Fruit fly (Drosophila melanogaster) whole organism, prepupa: Measurements from ENCODE around the gene Vps16A.
A peak's percentile ranks its signal among the peaks of the same experiment; 100 is the strongest.

Source experiments
- Blimp-1 ChIP-seq: fragments of 200-800 bp; sonication (Bioruptor generic); optimal IDR thresholded peaks from 3 replicates; lab custom pipeline; 2017; ENCODE audit warnings: missing biosample characterization, missing genetic modification characterization, mild to moderate bottlenecking, moderate library complexity, missing genetic modification reagents
- CG10631 ChIP-seq: fragments of 200-800 bp; sonication (Bioruptor generic); optimal IDR thresholded peaks from 2 replicates; lab custom pipeline; 2016; ENCODE audit warnings: missing biosample characterization, missing genetic modification characterization
- CG10669 ChIP-seq: fragments of 200-800 bp; sonication (Bioruptor generic); optimal IDR thresholded peaks from 3 replicates; lab custom pipeline; 2018; ENCODE audit warnings: missing biosample characterization, mild to moderate bottlenecking, missing genetic modification characterization, moderate library complexity
- CG11294 ChIP-seq: fragments of 200-800 bp; sonication (Bioruptor generic); IDR thresholded peaks from 2 replicates; pipeline ENCODE4 v1.3.6; 2022; ENCODE audit warnings: missing biosample characterization, missing genetic modification characterization
- CG11762 ChIP-seq: fragments of 200-800 bp; sonication (Bioruptor generic); optimal IDR thresholded peaks from 3 replicates; lab custom pipeline; 2016; ENCODE audit warnings: missing biosample characterization, missing genetic modification characterization; ENCODE audit not compliant: insufficient read depth
- CG11902 ChIP-seq: fragments of 200-800 bp; sonication (Bioruptor generic); optimal IDR thresholded peaks from 3 replicates; lab custom pipeline; 2016; ENCODE audit warnings: missing biosample characterization, missing genetic modification characterization
- CG15336 ChIP-seq: fragments of 200-800 bp; sonication (Bioruptor generic); IDR thresholded peaks from 2 replicates; pipeline ENCODE4 v1.3.6; 2022; ENCODE audit warnings: missing biosample characterization, missing genetic modification characterization
- CG1621 ChIP-seq: fragments of 200-800 bp; sonication (Bioruptor generic); optimal IDR thresholded peaks from 3 replicates; lab custom pipeline; 2018; ENCODE audit warnings: missing biosample characterization, mild to moderate bottlenecking, missing genetic modification characterization
- CG16779 ChIP-seq: fragments of 200-800 bp; sonication (Bioruptor generic); optimal IDR thresholded peaks from 3 replicates; lab custom pipeline; 2017; ENCODE audit warnings: missing biosample characterization, mild to moderate bottlenecking, missing genetic modification characterization
- CG3032 ChIP-seq: fragments of 200-800 bp; optimal IDR thresholded peaks from 2 replicates; lab custom pipeline; 2019; ENCODE audit warnings: missing biosample characterization, mild to moderate bottlenecking, missing genetic modification characterization, moderate library complexity
- CG32006 ChIP-seq: fragments of 200-800 bp; sonication (Bioruptor generic); optimal IDR thresholded peaks from 3 replicates; lab custom pipeline; 2017; ENCODE audit warnings: missing biosample characterization, mild to moderate bottlenecking, missing genetic modification characterization
- CG34406 ChIP-seq: fragments of 200-800 bp; sonication (Bioruptor generic); optimal IDR thresholded peaks from 3 replicates; lab custom pipeline; 2016; ENCODE audit warnings: missing biosample characterization, missing genetic modification characterization
- CG3919 ChIP-seq: fragments of 200-800 bp; sonication (Bioruptor generic); optimal IDR thresholded peaks from 3 replicates; lab custom pipeline; 2016; ENCODE audit warnings: missing biosample characterization, missing genetic modification characterization
- CG6163 ChIP-seq: fragments of 200-800 bp; sonication (Bioruptor generic); IDR thresholded peaks from 3 replicates; pipeline ENCODE4 v1.3.6; 2022; ENCODE audit warnings: missing biosample characterization, missing genetic modification characterization
- CG6792 ChIP-seq: fragments of 200-800 bp; sonication (Bioruptor generic); optimal IDR thresholded peaks from 3 replicates; lab custom pipeline; 2016; ENCODE audit warnings: missing biosample characterization, missing genetic modification characterization
- CG6808 ChIP-seq: fragments of 200-800 bp; sonication (Bioruptor generic); optimal IDR thresholded peaks from 3 replicates; lab custom pipeline; 2017; ENCODE audit warnings: missing biosample characterization, missing genetic modification characterization, mild to moderate bottlenecking, moderate library complexity, missing genetic modification reagents
- CG6854 ChIP-seq: fragments of 200-800 bp; sonication (Bioruptor generic); optimal IDR thresholded peaks from 2 replicates; lab custom pipeline; 2017; ENCODE audit warnings: missing biosample characterization, mild to moderate bottlenecking, missing genetic modification characterization
- CG7368 ChIP-seq: fragments of 200-800 bp; sonication (Bioruptor generic); optimal IDR thresholded peaks from 3 replicates; lab custom pipeline; 2016; ENCODE audit warnings: missing biosample characterization, missing genetic modification characterization
- CG8119 ChIP-seq: fragments of 200-800 bp; sonication (Bioruptor generic); IDR thresholded peaks from 3 replicates; pipeline ENCODE4 v1.3.6; 2022; ENCODE audit warnings: missing biosample characterization, missing genetic modification characterization
- CG8319 ChIP-seq: fragments of 200-800 bp; sonication (Bioruptor generic); optimal IDR thresholded peaks from 3 replicates; lab custom pipeline; 2016; ENCODE audit warnings: missing biosample characterization, missing genetic modification characterization
- CG8632 ChIP-seq: fragments of 200-800 bp; sonication (Bioruptor generic); optimal IDR thresholded peaks from 3 replicates; lab custom pipeline; 2016; ENCODE audit warnings: missing biosample characterization, missing genetic modification characterization
- CG9139 ChIP-seq: fragments of 200-800 bp; sonication (Bioruptor generic); optimal IDR thresholded peaks from 3 replicates; lab custom pipeline; 2017; ENCODE audit warnings: missing biosample characterization, mild to moderate bottlenecking, missing genetic modification characterization
- Eip75B ChIP-seq: fragments of 200-800 bp; sonication (Bioruptor generic); optimal IDR thresholded peaks from 3 replicates; lab custom pipeline; 2016; ENCODE audit warnings: missing biosample characterization, missing genetic modification characterization
- Eip78C ChIP-seq: fragments of 200-800 bp; sonication (Bioruptor generic); peaks from one replicate; lab custom pipeline; 2016; ENCODE audit warnings: missing biosample characterization, missing genetic modification characterization
- Eip93F ChIP-seq: fragments of 200-800 bp; sonication (Bioruptor generic); optimal IDR thresholded peaks from 2 replicates; lab custom pipeline; 2016; ENCODE audit warnings: missing biosample characterization, mild to moderate bottlenecking, missing genetic modification characterization
- Ets21C ChIP-seq: fragments of 200-800 bp; sonication (Bioruptor generic); optimal IDR thresholded peaks from 3 replicates; lab custom pipeline; 2016; ENCODE audit warnings: missing biosample characterization, missing genetic modification characterization
- Ets96B ChIP-seq: fragments of 200-800 bp; optimal IDR thresholded peaks from 2 replicates; lab custom pipeline; 2019; ENCODE audit warnings: missing biosample characterization, mild to moderate bottlenecking, missing genetic modification characterization, moderate library complexity
- Gug ChIP-seq: fragments of 200-800 bp; sonication (Bioruptor generic); IDR thresholded peaks from 2 replicates; pipeline ENCODE4 v1.3.6; 2022; ENCODE audit warnings: missing biosample characterization, missing genetic modification characterization
- Hr4 ChIP-seq: fragments of 200-800 bp; sonication (Bioruptor generic); optimal IDR thresholded peaks from 3 replicates; lab custom pipeline; 2016; ENCODE audit warnings: missing biosample characterization, missing genetic modification characterization
- Lpt ChIP-seq: fragments of 200-800 bp; sonication (Bioruptor generic); optimal IDR thresholded peaks from 3 replicates; lab custom pipeline; 2016; ENCODE audit warnings: missing biosample characterization, missing genetic modification characterization
- OdsH ChIP-seq: fragments of 200-800 bp; sonication (Bioruptor generic); optimal IDR thresholded peaks from 3 replicates; lab custom pipeline; 2016; ENCODE audit warnings: missing biosample characterization, missing genetic modification characterization
- Smox ChIP-seq: fragments of 200-800 bp; sonication (Bioruptor generic); optimal IDR thresholded peaks from 3 replicates; lab custom pipeline; 2016; ENCODE audit warnings: missing biosample characterization, missing genetic modification characterization
- Sox102F ChIP-seq: fragments of 200-800 bp; sonication (Bioruptor generic); optimal IDR thresholded peaks from 2 replicates; lab custom pipeline; 2016; ENCODE audit warnings: missing biosample characterization, mild to moderate bottlenecking, missing genetic modification characterization
- acj6 ChIP-seq: fragments of 200-800 bp; sonication (Bioruptor generic); optimal IDR thresholded peaks from 3 replicates; lab custom pipeline; 2016; ENCODE audit warnings: missing biosample characterization, missing genetic modification characterization
- cyc ChIP-seq: fragments of 200-800 bp; sonication (Bioruptor generic); optimal IDR thresholded peaks from 3 replicates; lab custom pipeline; 2016; ENCODE audit warnings: missing biosample characterization, missing genetic modification characterization
- dac ChIP-seq: fragments of 200-800 bp; sonication (Bioruptor generic); optimal IDR thresholded peaks from 2 replicates; lab custom pipeline; 2017; ENCODE audit warnings: missing biosample characterization, mild to moderate bottlenecking, missing genetic modification characterization
- dsx ChIP-seq: fragments of 200-800 bp; optimal IDR thresholded peaks from 3 replicates; lab custom pipeline; 2019; ENCODE audit warnings: missing biosample characterization, mild to moderate bottlenecking, missing genetic modification characterization, moderate library complexity; ENCODE audit not compliant: poor library complexity, severe bottlenecking
- eg ChIP-seq: fragments of 200-800 bp; sonication (Bioruptor generic); IDR thresholded peaks from 3 replicates; pipeline ENCODE4 v1.3.6; 2022; ENCODE audit warnings: missing biosample characterization, missing genetic modification characterization
- esn ChIP-seq: fragments of 200-800 bp; sonication (Bioruptor generic); optimal IDR thresholded peaks from 2 replicates; lab custom pipeline; 2016; ENCODE audit warnings: missing biosample characterization, mild to moderate bottlenecking, missing genetic modification characterization, moderate library complexity
- fd59A ChIP-seq: fragments of 200-800 bp; sonication (Bioruptor generic); optimal IDR thresholded peaks from 2 replicates; lab custom pipeline; 2017; ENCODE audit warnings: missing biosample characterization, mild to moderate bottlenecking, missing genetic modification characterization, missing genetic modification reagents
- net ChIP-seq: fragments of 200-800 bp; sonication (Bioruptor generic); optimal IDR thresholded peaks from 3 replicates; lab custom pipeline; 2016; ENCODE audit warnings: missing biosample characterization, missing genetic modification characterization
- pdm3 ChIP-seq: fragments of 200-800 bp; sonication (Bioruptor generic); optimal IDR thresholded peaks from 3 replicates; lab custom pipeline; 2016; ENCODE audit warnings: missing biosample characterization, missing genetic modification characterization
- salr ChIP-seq, 2 experiments: fragments of 200-800 bp; sonication (Bioruptor generic); optimal IDR thresholded peaks; 3 replicates each; lab custom pipeline; 2016 to 2018; ENCODE audit warnings: missing biosample characterization in 2 of 2, missing genetic modification characterization in 2 of 2, mild to moderate bottlenecking in 1 of 2
- spab ChIP-seq: fragments of 200-800 bp; sonication (Bioruptor generic); optimal IDR thresholded peaks from 2 replicates; lab custom pipeline; 2017; ENCODE audit warnings: missing biosample characterization, mild to moderate bottlenecking, missing genetic modification characterization, missing genetic modification reagents
- svp ChIP-seq: fragments of 200-800 bp; sonication (Bioruptor generic); peaks from one replicate; lab custom pipeline; 2016; ENCODE audit warnings: missing biosample characterization, missing genetic modification characterization
- vri ChIP-seq: fragments of 200-800 bp; sonication (Bioruptor generic); optimal IDR thresholded peaks from 3 replicates; lab custom pipeline; 2016; ENCODE audit warnings: missing biosample characterization, mild to moderate bottlenecking, missing genetic modification characterization

The Vps16A gene

DNA sequence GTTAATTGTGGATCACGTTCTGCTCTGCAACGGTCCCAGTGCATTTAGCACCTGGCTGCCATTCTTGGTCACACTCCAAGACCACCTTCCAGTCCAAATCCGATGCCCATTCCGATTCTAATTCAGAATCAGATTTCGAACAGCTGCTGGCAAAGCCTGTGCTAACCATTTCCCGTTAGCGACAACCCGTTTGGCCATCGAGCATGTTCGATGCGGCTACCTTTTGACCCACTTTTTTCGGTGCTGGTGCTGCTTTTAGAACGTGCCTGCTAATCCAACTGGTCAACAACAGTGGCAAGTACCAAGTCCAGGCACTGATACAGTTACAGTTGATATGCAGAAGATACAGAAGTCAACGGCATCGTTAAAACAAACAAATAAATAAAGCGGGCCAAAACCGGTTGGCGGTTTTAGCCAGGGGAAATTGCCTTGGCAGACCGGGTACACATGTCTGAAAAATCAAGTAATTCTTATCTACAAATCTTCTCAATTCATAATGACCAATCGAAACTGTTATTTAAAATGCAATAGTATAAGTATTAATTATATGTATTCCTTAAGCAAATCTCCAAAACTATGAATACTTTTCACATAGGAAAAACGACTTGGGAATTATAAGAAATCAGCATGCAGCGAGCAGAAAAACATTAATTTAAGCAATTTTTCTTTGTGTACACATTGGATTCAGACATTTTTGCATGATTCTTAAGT is 17.6 kb upstream of the Vps16A start (continued):
- TF ChIP-seq spab (GFP tag; lab: Kevin White, UChicago) (peak; percentile 21), Smox (GFP tag; lab: Kevin White, UChicago) (peak; percentile 55), CG6163 (GFP tag; lab: Robert Waterston, UW) (no peak), CG10631 (GFP tag; lab: Kevin White, UChicago) (no peak)

DNA sequence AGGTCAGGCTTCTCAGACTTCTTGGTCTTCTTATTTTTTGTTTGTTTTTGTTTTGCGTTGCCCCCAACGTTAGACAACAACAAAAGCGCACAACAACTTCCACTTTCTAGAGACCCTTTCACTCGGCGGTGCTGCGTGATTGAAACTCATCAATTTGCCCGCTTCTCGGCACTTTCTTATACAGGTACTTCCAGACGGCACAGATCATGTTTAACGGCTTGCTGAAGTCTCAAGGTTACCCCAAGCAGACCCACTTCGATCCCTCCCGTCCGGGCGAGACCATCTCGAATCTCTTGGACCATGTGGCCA is 17.1 kb upstream of the Vps16A start:
- TF ChIP-seq Blimp-1 (GFP tag; lab: Kevin White, UChicago) (peak; percentile 85), Eip78C (peak; percentile 35), Sox102F (GFP tag; lab: Kevin White, UChicago) (no peak), fd59A (no peak)
- TF ChIP-seq, all 60 proteins: peak for 2

DNA sequence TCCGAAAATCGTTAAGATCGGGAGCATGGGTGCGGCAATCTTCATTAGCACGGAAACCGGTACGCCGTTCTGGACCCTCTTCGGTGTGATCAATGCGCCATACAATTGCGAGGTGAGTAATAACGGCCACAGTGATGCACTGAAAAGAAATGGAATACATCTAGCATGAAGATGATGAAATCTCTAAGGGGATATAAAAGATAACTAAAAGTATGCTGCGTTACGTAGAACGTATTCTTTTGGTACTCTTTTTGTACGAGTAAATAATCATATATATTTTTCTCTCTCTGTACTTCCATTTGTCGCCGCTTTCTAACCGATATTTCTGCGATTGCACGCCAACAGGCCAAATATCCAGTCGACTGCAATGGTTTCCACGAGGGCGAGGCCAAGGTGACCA is 16.0 kb upstream of the Vps16A start:
- peak; percentile 88 for TF ChIP-seq acj6 (GFP tag; lab: Kevin White, UChicago)
- TF ChIP-seq CG8632 (GFP tag; lab: Kevin White, UChicago), result peak; percentile 79
- no peak for TF ChIP-seq fd59A
- peak; percentile 84 for TF ChIP-seq net (GFP tag; lab: Kevin White, UChicago)
- TF ChIP-seq Hr4 (GFP tag; lab: Kevin White, UChicago), result peak; percentile 92
- peak; percentile 71 for TF ChIP-seq CG8319 (GFP tag; lab: Kevin White, UChicago)
- peak; percentile 82 for TF ChIP-seq CG34406 (GFP tag; lab: Kevin White, UChicago)
- TF ChIP-seq CG3919 (GFP tag; lab: Kevin White, UChicago), result peak; percentile 91
- peak; percentile 92 for TF ChIP-seq Sox102F (GFP tag; lab: Kevin White, UChicago)
- TF ChIP-seq Eip78C, result peak; percentile 96
- peak; percentile 51 to 73 for TF ChIP-seq salr (GFP tag; optimal IDR thresholded peaks at IDR 0.05; lab: Kevin White, UChicago)
- TF ChIP-seq Ets21C, result peak; percentile 85
- no peak for TF ChIP-seq vri (GFP tag; lab: Kevin White, UChicago)
- TF ChIP-seq Ets96B (tag; lab: Kevin White, UChicago), result peak; percentile 67
- TF ChIP-seq CG16779, result no peak
- peak; percentile 87 for TF ChIP-seq pdm3 (GFP tag; lab: Kevin White, UChicago)
- TF ChIP-seq CG10669 (GFP tag; lab: Kevin White, UChicago), result peak; percentile 71
- TF ChIP-seq svp (GFP tag; lab: Kevin White, UChicago), result no peak
- TF ChIP-seq Gug (GFP tag; lab: Robert Waterston, UW), result peak; percentile 76
- TF ChIP-seq CG10631 (GFP tag; lab: Kevin White, UChicago), result peak; percentile 88
- peak; percentile 91 for TF ChIP-seq CG8119 (GFP tag; lab: Robert Waterston, UW)
- peak; percentile 86 for TF ChIP-seq OdsH (GFP tag; lab: Kevin White, UChicago)
- peak; percentile 92 for TF ChIP-seq CG32006
- no peak for TF ChIP-seq spab (GFP tag; lab: Kevin White, UChicago)
- TF ChIP-seq Lpt (GFP tag; lab: Kevin White, UChicago), result peak; percentile 87
- peak; percentile 71 for TF ChIP-seq CG3032
- peak; percentile 56 for TF ChIP-seq CG6808 (GFP tag; lab: Kevin White, UChicago)
- peak; percentile 89 for TF ChIP-seq CG6792 (GFP tag; lab: Kevin White, UChicago)
- TF ChIP-seq eg (GFP tag; lab: Robert Waterston, UW), result peak; percentile 93; the same call in 2 of the 3 replicates
- peak; percentile 89 for TF ChIP-seq Eip75B (GFP tag; lab: Kevin White, UChicago)
- peak; percentile 79 for TF ChIP-seq dac (GFP tag; lab: Kevin White, UChicago)
- TF ChIP-seq CG1621 (tag; lab: Kevin White, UChicago), result peak; percentile 54
- TF ChIP-seq CG7368 (GFP tag; lab: Kevin White, UChicago), result peak; percentile 72
- TF ChIP-seq Eip93F (GFP tag; lab: Kevin White, UChicago), result peak; percentile 84
- TF ChIP-seq CG11762, result peak; percentile 71
- TF ChIP-seq dsx (GFP tag; lab: Kevin White, UChicago), result peak; percentile 56
- TF ChIP-seq CG6163 (GFP tag; lab: Robert Waterston, UW), result peak; percentile 93
- TF ChIP-seq cyc, result peak; percentile 92
- TF ChIP-seq CG15336 (GFP tag; lab: Robert Waterston, UW), result peak; percentile 91
- peak; percentile 34 for TF ChIP-seq CG9139
- peak; percentile 94 for TF ChIP-seq esn (GFP tag; lab: Kevin White, UChicago)
- TF ChIP-seq Blimp-1 (GFP tag; lab: Kevin White, UChicago), result peak; percentile 67
- peak; percentile 76 for TF ChIP-seq CG11294 (GFP tag; lab: Robert Waterston, UW)
- peak; percentile 70 for TF ChIP-seq CG11902 (GFP tag; lab: Kevin White, UChicago)
- TF ChIP-seq CG6854 (GFP tag; lab: Kevin White, UChicago), result peak; percentile 86
